Worm (Caenorhabditis elegans) whole organism, mixed stage, embryonic: ENCODE data around the gene F08H9.2.

Experiments used
- M03D4.4 ChIP-seq: sonication (generic microtip); optimal IDR thresholded peaks from 2 replicates; lab custom pipeline; 2017; ENCODE audit warnings: mild to moderate bottlenecking, missing genetic modification characterization, missing compliant biosample characterization
- bed-3 ChIP-seq: fragments of 200-800 bp; sonication (Bioruptor generic); optimal IDR thresholded peaks from 3 replicates; lab custom pipeline; 2018; ENCODE audit warnings: mild to moderate bottlenecking, missing genetic modification characterization, moderate library complexity, missing compliant biosample characterization
- ceh-39 ChIP-seq: fragments of 150-350 bp; optimal IDR thresholded peaks from 2 replicates; lab custom pipeline; 2014; ENCODE audit warnings: missing biosample characterization, missing genetic modification characterization
- ceh-43 ChIP-seq: fragments of 200-800 bp; sonication (Bioruptor generic); optimal IDR thresholded peaks from 2 replicates; lab custom pipeline; 2018; ENCODE audit warnings: mild to moderate bottlenecking, missing genetic modification characterization, moderate library complexity, missing compliant biosample characterization
- ceh-83 ChIP-seq: fragments of 200-800 bp; sonication (Bioruptor generic); optimal IDR thresholded peaks from 2 replicates; lab custom pipeline; 2018; ENCODE audit warnings: mild to moderate bottlenecking, missing genetic modification characterization, missing compliant biosample characterization
- ces-1 ChIP-seq: fragments of 150-350 bp; optimal IDR thresholded peaks from 2 replicates; lab custom pipeline; 2014; ENCODE audit warnings: missing biosample characterization, missing genetic modification reagents, missing genetic modification characterization
- cnd-1 ChIP-seq: fragments of 200-800 bp; sonication (Bioruptor generic); optimal IDR thresholded peaks from 2 replicates; lab custom pipeline; 2018; ENCODE audit warnings: mild to moderate bottlenecking, missing genetic modification characterization, missing compliant biosample characterization
- drap-1 ChIP-seq: fragments of 200-800 bp; sonication (Bioruptor generic); optimal IDR thresholded peaks from 3 replicates; lab custom pipeline; 2018; ENCODE audit warnings: mild to moderate bottlenecking, missing genetic modification characterization, missing compliant biosample characterization
- elt-1 ChIP-seq: sonication (generic microtip); optimal IDR thresholded peaks from 2 replicates; lab custom pipeline; 2017; ENCODE audit warnings: missing genetic modification characterization, mild to moderate bottlenecking, missing compliant biosample characterization, antibody characterized with exemption, moderate library complexity, borderline replicate concordance; ENCODE audit not compliant: insufficient read depth
- elt-3 ChIP-seq: fragments of 150-350 bp; optimal IDR thresholded peaks from 2 replicates; lab custom pipeline; 2014; ENCODE audit warnings: missing biosample characterization, missing genetic modification characterization
- flh-1 ChIP-seq: fragments of 200-800 bp; sonication (Bioruptor generic); optimal IDR thresholded peaks from 2 replicates; lab custom pipeline; 2018; ENCODE audit warnings: mild to moderate bottlenecking, missing genetic modification characterization, moderate library complexity, missing compliant biosample characterization
- ham-2 ChIP-seq: fragments of 200-800 bp; sonication (Bioruptor generic); optimal IDR thresholded peaks from 2 replicates; lab custom pipeline; 2018; ENCODE audit warnings: mild to moderate bottlenecking, missing genetic modification characterization, missing compliant biosample characterization
- hlh-1 ChIP-seq: fragments of 150-350 bp; optimal IDR thresholded peaks from 2 replicates; lab custom pipeline; 2014; ENCODE audit warnings: missing biosample characterization, missing genetic modification reagents, missing genetic modification characterization
- lin-13 ChIP-seq: fragments of 150-350 bp; optimal IDR thresholded peaks from 2 replicates; lab custom pipeline; 2014; ENCODE audit warnings: missing biosample characterization, missing genetic modification characterization
- lin-32 ChIP-seq: fragments of 200-800 bp; sonication (Bioruptor generic); optimal IDR thresholded peaks from 2 replicates; lab custom pipeline; 2018; ENCODE audit warnings: mild to moderate bottlenecking, missing genetic modification characterization, missing compliant biosample characterization
- lsy-2 ChIP-seq: fragments of 150-350 bp; optimal IDR thresholded peaks from 2 replicates; lab custom pipeline; 2014; ENCODE audit warnings: missing biosample characterization, missing genetic modification characterization
- mab-5 ChIP-seq: fragments of 150-350 bp; optimal IDR thresholded peaks from 2 replicates; lab custom pipeline; 2014; ENCODE audit warnings: missing biosample characterization, missing genetic modification characterization
- mep-1 ChIP-seq: fragments of 150-350 bp; optimal IDR thresholded peaks from 2 replicates; lab custom pipeline; 2017; ENCODE audit warnings: missing biosample characterization, missing genetic modification reagents, missing genetic modification characterization, inconsistent platforms
- mls-2 ChIP-seq: sonication (generic microtip); optimal IDR thresholded peaks from 2 replicates; lab custom pipeline; 2016; ENCODE audit warnings: mild to moderate bottlenecking, missing genetic modification characterization, moderate library complexity, missing compliant biosample characterization
- nhr-12 ChIP-seq: fragments of 150-350 bp; optimal IDR thresholded peaks from 2 replicates; lab custom pipeline; 2014; ENCODE audit warnings: missing biosample characterization, missing genetic modification characterization
- nhr-2 ChIP-seq: fragments of 150-350 bp; optimal IDR thresholded peaks from 2 replicates; lab custom pipeline; 2014; ENCODE audit warnings: missing biosample characterization, missing genetic modification characterization
- nhr-237 ChIP-seq: fragments of 150-350 bp; optimal IDR thresholded peaks from 2 replicates; lab custom pipeline; 2014; ENCODE audit warnings: missing biosample characterization, missing genetic modification characterization
- nhr-28 ChIP-seq: fragments of 150-350 bp; optimal IDR thresholded peaks from 2 replicates; lab custom pipeline; 2014; ENCODE audit warnings: missing biosample characterization, missing genetic modification characterization
- nhr-76 ChIP-seq: sonication (generic microtip); optimal IDR thresholded peaks from 2 replicates; lab custom pipeline; 2017; ENCODE audit warnings: missing biosample characterization, missing genetic modification characterization
- pha-4 ChIP-seq: fragments of 150-350 bp; optimal IDR thresholded peaks from 2 replicates; lab custom pipeline; 2018; ENCODE audit warnings: missing biosample characterization, missing genetic modification reagents, missing genetic modification characterization
- sem-2 ChIP-seq: fragments of 200-800 bp; sonication (Bioruptor generic); optimal IDR thresholded peaks from 2 replicates; lab custom pipeline; 2018; ENCODE audit warnings: mild to moderate bottlenecking, missing genetic modification characterization, missing compliant biosample characterization
- snpc-4 ChIP-seq: fragments of 150-350 bp; optimal IDR thresholded peaks from 2 replicates; lab custom pipeline; 2014; ENCODE audit warnings: missing biosample characterization, missing genetic modification characterization
- sptf-1 ChIP-seq: sonication (generic microtip); optimal IDR thresholded peaks from 2 replicates; lab custom pipeline; 2017; ENCODE audit warnings: mild to moderate bottlenecking, missing genetic modification characterization, moderate library complexity, missing compliant biosample characterization
- tbx-8 ChIP-seq: fragments of 200-800 bp; sonication (Bioruptor generic); optimal IDR thresholded peaks from 2 replicates; lab custom pipeline; 2018; ENCODE audit warnings: mild to moderate bottlenecking, missing genetic modification characterization, moderate library complexity, missing compliant biosample characterization
- unc-120 ChIP-seq: sonication (generic microtip); optimal IDR thresholded peaks from 2 replicates; lab custom pipeline; 2017; ENCODE audit warnings: missing genetic modification characterization, missing compliant biosample characterization; ENCODE audit not compliant: poor library complexity, severe bottlenecking
- unc-39 ChIP-seq: fragments of 150-350 bp; optimal IDR thresholded peaks from 2 replicates; lab custom pipeline; 2014; ENCODE audit warnings: missing biosample characterization, missing genetic modification characterization
- unc-62 ChIP-seq: fragments of 150-350 bp; optimal IDR thresholded peaks from 2 replicates; lab custom pipeline; 2014; ENCODE audit warnings: missing biosample characterization, missing genetic modification reagents, missing genetic modification characterization
- zip-8 ChIP-seq: fragments of 150-350 bp; optimal IDR thresholded peaks from 2 replicates; lab custom pipeline; 2014; ENCODE audit warnings: missing biosample characterization, missing genetic modification characterization

The F08H9.2 gene

ce11 chrV:14421325-14421724 is 39.1 kb upstream of the F08H9.2 start, which contains the start of gene dhs-22:
dhs-22 (minus strand) TSS chrV:14421440.
- TF ChIP-seq nhr-12 = no peak
- no peak for TF ChIP-seq unc-39 (tag; lab: Kevin White, UChicago)
- no peak for TF ChIP-seq unc-62
- TF ChIP-seq cnd-1 (tag; lab: Kevin White, UChicago) = no peak
- TF ChIP-seq pha-4 = no peak
- no peak for TF ChIP-seq sptf-1 (tag; lab: Kevin White, UChicago)
- TF ChIP-seq ceh-39 = no peak
- TF ChIP-seq ces-1 (GFP tag; lab: Kevin White, UChicago) = no peak
- no peak for TF ChIP-seq M03D4.4 (tag; lab: Kevin White, UChicago)
- no peak for TF ChIP-seq sem-2 (GFP tag; lab: Kevin White, UChicago)
- no peak for TF ChIP-seq drap-1 (GFP tag; lab: Kevin White, UChicago)
- TF ChIP-seq nhr-237 (tag; lab: Kevin White, UChicago) = no peak
- no peak for TF ChIP-seq ceh-43 (GFP tag; lab: Kevin White, UChicago)
- no peak for TF ChIP-seq mab-5 (tag; lab: Kevin White, UChicago)
- no peak for TF ChIP-seq lsy-2
- no peak for TF ChIP-seq lin-13 (tag; lab: Kevin White, UChicago)

- TF ChIP-seq ceh-39 (no peak), elt-1 (tag; lab: Kevin White, UChicago) (no peak), ceh-83 (GFP tag; lab: Kevin White, UChicago) (no peak), ceh-43 (GFP tag; lab: Kevin White, UChicago) (no peak), nhr-2 (tag; lab: Kevin White, UChicago) (no peak), ham-2 (GFP tag; lab: Kevin White, UChicago) (no peak), elt-3 (tag; lab: Kevin White, UChicago) (no peak), mls-2 (no peak), nhr-237 (tag; lab: Kevin White, UChicago) (no peak), sptf-1 (tag; lab: Kevin White, UChicago) (no peak), cnd-1 (tag; lab: Kevin White, UChicago) (no peak), bed-3 (GFP tag; lab: Kevin White, UChicago) (no peak)
These were observed 38.1 kb upstream of the F08H9.2 start, which contains the start of gene pas-1 for ce11 chrV:14422317-14422716. pas-1 (minus strand) TSS chrV:14422618.

ce11 chrV:14423268-14423667 is 37.2 kb upstream of the F08H9.2 start, which contains the start of gene rpoa-12:
rpoa-12 (minus strand) TSS chrV:14423304.
- TF ChIP-seq zip-8 = no peak
- TF ChIP-seq ceh-83 (GFP tag; lab: Kevin White, UChicago) = no peak
- TF ChIP-seq drap-1 (GFP tag; lab: Kevin White, UChicago) = peak; percentile 69
- no peak for TF ChIP-seq elt-3 (tag; lab: Kevin White, UChicago)
- TF ChIP-seq nhr-28 (tag; lab: Kevin White, UChicago) = no peak
- peak; percentile 41 for TF ChIP-seq ces-1 (GFP tag; lab: Kevin White, UChicago)
- TF ChIP-seq nhr-237 (tag; lab: Kevin White, UChicago) = peak; percentile 16
- no peak for TF ChIP-seq snpc-4 (tag; lab: Kevin White, UChicago)
- peak; percentile 21 for TF ChIP-seq mep-1 (tag; lab: Kevin White, UChicago)
- TF ChIP-seq M03D4.4 (tag; lab: Kevin White, UChicago) = no peak
- no peak for TF ChIP-seq nhr-76 (tag; lab: Kevin White, UChicago)

DNA sequence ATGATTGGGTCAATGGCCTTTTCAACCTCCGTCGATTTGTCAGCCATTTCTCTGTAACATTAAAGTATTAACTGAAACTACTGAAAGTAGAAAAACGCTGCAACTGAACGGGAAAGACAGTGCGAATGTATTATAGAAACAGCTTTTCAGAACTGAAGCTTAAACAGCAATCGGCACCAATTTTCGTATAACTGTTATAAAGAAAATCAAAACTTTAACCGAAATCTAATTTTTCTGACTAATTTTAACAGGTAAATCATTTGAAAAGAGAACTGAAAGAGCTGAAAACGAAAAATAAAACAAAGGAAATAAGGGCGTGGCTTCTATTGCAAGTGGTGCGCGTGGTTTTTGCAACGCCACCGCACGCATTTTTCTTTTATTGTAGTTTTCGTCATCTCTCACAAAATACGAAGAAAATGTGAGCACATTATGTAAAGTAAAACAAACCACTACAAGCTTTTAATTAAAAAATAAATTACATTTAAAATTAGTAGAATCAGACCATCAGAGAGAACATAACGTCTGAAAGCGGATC is 35.4 kb upstream of the F08H9.2 start, which contains the start of gene rrsr-1:
rrsr-1 (minus strand) TSS at position 51 of the 535 bp plus-strand sequence.
- TF ChIP-seq hlh-1 (tag; lab: Kevin White, UChicago) (peak; percentile 12), ceh-43 (GFP tag; lab: Kevin White, UChicago) (no peak), ham-2 (GFP tag; lab: Kevin White, UChicago) (no peak), tbx-8 (GFP tag; lab: Kevin White, UChicago) (no peak), nhr-12 (no peak), ceh-83 (GFP tag; lab: Kevin White, UChicago) (no peak), flh-1 (GFP tag; lab: Kevin White, UChicago) (no peak), mab-5 (tag; lab: Kevin White, UChicago) (no peak), unc-120 (tag; lab: Kevin White, UChicago) (no peak), sptf-1 (tag; lab: Kevin White, UChicago) (peak; percentile 36), M03D4.4 (tag; lab: Kevin White, UChicago) (peak; percentile 46), cnd-1 (tag; lab: Kevin White, UChicago) (no peak), lin-32 (GFP tag; lab: Kevin White, UChicago) (no peak), elt-1 (tag; lab: Kevin White, UChicago) (no peak), snpc-4 (tag; lab: Kevin White, UChicago) (no peak), lin-13 (tag; lab: Kevin White, UChicago) (no peak), mep-1 (tag; lab: Kevin White, UChicago) (no peak), unc-62 (no peak), zip-8 (no peak), elt-3 (tag; lab: Kevin White, UChicago) (no peak), ceh-39 (no peak), drap-1 (GFP tag; lab: Kevin White, UChicago) (peak; percentile 54), nhr-237 (tag; lab: Kevin White, UChicago) (no peak), nhr-2 (tag; lab: Kevin White, UChicago) (peak; percentile 12), mls-2 (no peak), lsy-2 (peak; percentile 18)
